Worm (Caenorhabditis elegans) whole organism, L4/young adult: ENCODE results near the gene C28G1.6.

Experiments
- W03F9.2 ChIP-seq: fragments of 150-350 bp; optimal IDR thresholded peaks from 2 replicates; lab custom pipeline; 2014; ENCODE audit warnings: missing biosample characterization, missing genetic modification characterization
- him-1 ChIP-seq: sonication (generic microtip); optimal IDR thresholded peaks from 2 replicates; lab custom pipeline; 2016; ENCODE audit warnings: missing genotype, missing genetic modification reagents, missing genetic modification characterization, missing compliant biosample characterization

ce11 chrX:8787689-8788222, 43.3 kb downstream of the C28G1.6 start:
- TF ChIP-seq W03F9.2 (no peak), him-1 (no peak)
